Fruit fly (Drosophila melanogaster) whole organism, prepupa: Measurements from ENCODE around the gene Ripalpha.

Experiments
- Blimp-1 ChIP-seq: fragments of 200-800 bp; sonication (Bioruptor generic); optimal IDR thresholded peaks from 3 replicates; lab custom pipeline; 2017; ENCODE audit warnings: missing biosample characterization, missing genetic modification characterization, mild to moderate bottlenecking, moderate library complexity, missing genetic modification reagents
- CG10631 ChIP-seq: fragments of 200-800 bp; sonication (Bioruptor generic); optimal IDR thresholded peaks from 2 replicates; lab custom pipeline; 2016; ENCODE audit warnings: missing biosample characterization, missing genetic modification characterization
- CG11294 ChIP-seq: fragments of 200-800 bp; sonication (Bioruptor generic); IDR thresholded peaks from 2 replicates; pipeline ENCODE4 v1.3.6; 2022; ENCODE audit warnings: missing biosample characterization, missing genetic modification characterization
- CG11762 ChIP-seq: fragments of 200-800 bp; sonication (Bioruptor generic); optimal IDR thresholded peaks from 3 replicates; lab custom pipeline; 2016; ENCODE audit warnings: missing biosample characterization, missing genetic modification characterization; ENCODE audit not compliant: insufficient read depth
- CG11902 ChIP-seq: fragments of 200-800 bp; sonication (Bioruptor generic); optimal IDR thresholded peaks from 3 replicates; lab custom pipeline; 2016; ENCODE audit warnings: missing biosample characterization, missing genetic modification characterization
- CG15336 ChIP-seq: fragments of 200-800 bp; sonication (Bioruptor generic); IDR thresholded peaks from 2 replicates; pipeline ENCODE4 v1.3.6; 2022; ENCODE audit warnings: missing biosample characterization, missing genetic modification characterization
- CG1621 ChIP-seq: fragments of 200-800 bp; sonication (Bioruptor generic); optimal IDR thresholded peaks from 3 replicates; lab custom pipeline; 2018; ENCODE audit warnings: missing biosample characterization, mild to moderate bottlenecking, missing genetic modification characterization
- CG16779 ChIP-seq: fragments of 200-800 bp; sonication (Bioruptor generic); optimal IDR thresholded peaks from 3 replicates; lab custom pipeline; 2017; ENCODE audit warnings: missing biosample characterization, mild to moderate bottlenecking, missing genetic modification characterization
- CG3032 ChIP-seq: fragments of 200-800 bp; optimal IDR thresholded peaks from 2 replicates; lab custom pipeline; 2019; ENCODE audit warnings: missing biosample characterization, mild to moderate bottlenecking, missing genetic modification characterization, moderate library complexity
- CG31627 ChIP-seq: fragments of 200-800 bp; sonication (Bioruptor generic); optimal IDR thresholded peaks from 3 replicates; lab custom pipeline; 2016; ENCODE audit warnings: missing biosample characterization, missing genetic modification characterization
- CG32006 ChIP-seq: fragments of 200-800 bp; sonication (Bioruptor generic); optimal IDR thresholded peaks from 3 replicates; lab custom pipeline; 2017; ENCODE audit warnings: missing biosample characterization, mild to moderate bottlenecking, missing genetic modification characterization
- CG34406 ChIP-seq: fragments of 200-800 bp; sonication (Bioruptor generic); optimal IDR thresholded peaks from 3 replicates; lab custom pipeline; 2016; ENCODE audit warnings: missing biosample characterization, missing genetic modification characterization
- CG3919 ChIP-seq: fragments of 200-800 bp; sonication (Bioruptor generic); optimal IDR thresholded peaks from 3 replicates; lab custom pipeline; 2016; ENCODE audit warnings: missing biosample characterization, missing genetic modification characterization
- CG6276 ChIP-seq: fragments of 200-800 bp; sonication (Bioruptor generic); optimal IDR thresholded peaks from 2 replicates; lab custom pipeline; 2017; ENCODE audit warnings: missing biosample characterization, mild to moderate bottlenecking, missing genetic modification characterization
- CG6792 ChIP-seq: fragments of 200-800 bp; sonication (Bioruptor generic); optimal IDR thresholded peaks from 3 replicates; lab custom pipeline; 2016; ENCODE audit warnings: missing biosample characterization, missing genetic modification characterization
- CG6808 ChIP-seq: fragments of 200-800 bp; sonication (Bioruptor generic); optimal IDR thresholded peaks from 3 replicates; lab custom pipeline; 2017; ENCODE audit warnings: missing biosample characterization, missing genetic modification characterization, mild to moderate bottlenecking, moderate library complexity, missing genetic modification reagents
- CG6854 ChIP-seq: fragments of 200-800 bp; sonication (Bioruptor generic); optimal IDR thresholded peaks from 2 replicates; lab custom pipeline; 2017; ENCODE audit warnings: missing biosample characterization, mild to moderate bottlenecking, missing genetic modification characterization
- CG7368 ChIP-seq: fragments of 200-800 bp; sonication (Bioruptor generic); optimal IDR thresholded peaks from 3 replicates; lab custom pipeline; 2016; ENCODE audit warnings: missing biosample characterization, missing genetic modification characterization
- CG8319 ChIP-seq: fragments of 200-800 bp; sonication (Bioruptor generic); optimal IDR thresholded peaks from 3 replicates; lab custom pipeline; 2016; ENCODE audit warnings: missing biosample characterization, missing genetic modification characterization
- CG8632 ChIP-seq: fragments of 200-800 bp; sonication (Bioruptor generic); optimal IDR thresholded peaks from 3 replicates; lab custom pipeline; 2016; ENCODE audit warnings: missing biosample characterization, missing genetic modification characterization
- CG9139 ChIP-seq: fragments of 200-800 bp; sonication (Bioruptor generic); optimal IDR thresholded peaks from 3 replicates; lab custom pipeline; 2017; ENCODE audit warnings: missing biosample characterization, mild to moderate bottlenecking, missing genetic modification characterization
- Eip78C ChIP-seq: fragments of 200-800 bp; sonication (Bioruptor generic); peaks from one replicate; lab custom pipeline; 2016; ENCODE audit warnings: missing biosample characterization, missing genetic modification characterization
- Eip93F ChIP-seq: fragments of 200-800 bp; sonication (Bioruptor generic); optimal IDR thresholded peaks from 2 replicates; lab custom pipeline; 2016; ENCODE audit warnings: missing biosample characterization, mild to moderate bottlenecking, missing genetic modification characterization
- Ets21C ChIP-seq: fragments of 200-800 bp; sonication (Bioruptor generic); optimal IDR thresholded peaks from 3 replicates; lab custom pipeline; 2016; ENCODE audit warnings: missing biosample characterization, missing genetic modification characterization
- Ets96B ChIP-seq: fragments of 200-800 bp; optimal IDR thresholded peaks from 2 replicates; lab custom pipeline; 2019; ENCODE audit warnings: missing biosample characterization, mild to moderate bottlenecking, missing genetic modification characterization, moderate library complexity
- Gug ChIP-seq: fragments of 200-800 bp; sonication (Bioruptor generic); IDR thresholded peaks from 2 replicates; pipeline ENCODE4 v1.3.6; 2022; ENCODE audit warnings: missing biosample characterization, missing genetic modification characterization
- Hr38 ChIP-seq: sonication (Bioruptor generic); optimal IDR thresholded peaks from 2 replicates; lab custom pipeline; 2016; ENCODE audit warnings: missing biosample characterization, missing genetic modification characterization
- Hr39 ChIP-seq: fragments of 200-800 bp; sonication (Bioruptor generic); optimal IDR thresholded peaks from 2 replicates; lab custom pipeline; 2016; ENCODE audit warnings: missing biosample characterization, missing genetic modification characterization
- Hr4 ChIP-seq: fragments of 200-800 bp; sonication (Bioruptor generic); optimal IDR thresholded peaks from 3 replicates; lab custom pipeline; 2016; ENCODE audit warnings: missing biosample characterization, missing genetic modification characterization
- Lpt ChIP-seq: fragments of 200-800 bp; sonication (Bioruptor generic); optimal IDR thresholded peaks from 3 replicates; lab custom pipeline; 2016; ENCODE audit warnings: missing biosample characterization, missing genetic modification characterization
- Met ChIP-seq: fragments of 200-800 bp; sonication (Bioruptor generic); optimal IDR thresholded peaks from 3 replicates; lab custom pipeline; 2016; ENCODE audit warnings: missing biosample characterization, missing genetic modification characterization
- OdsH ChIP-seq: fragments of 200-800 bp; sonication (Bioruptor generic); optimal IDR thresholded peaks from 3 replicates; lab custom pipeline; 2016; ENCODE audit warnings: missing biosample characterization, missing genetic modification characterization
- Smox ChIP-seq: fragments of 200-800 bp; sonication (Bioruptor generic); optimal IDR thresholded peaks from 3 replicates; lab custom pipeline; 2016; ENCODE audit warnings: missing biosample characterization, missing genetic modification characterization
- Sox102F ChIP-seq: fragments of 200-800 bp; sonication (Bioruptor generic); optimal IDR thresholded peaks from 2 replicates; lab custom pipeline; 2016; ENCODE audit warnings: missing biosample characterization, mild to moderate bottlenecking, missing genetic modification characterization
- Sox14 ChIP-seq: fragments of 200-800 bp; sonication (Bioruptor generic); optimal IDR thresholded peaks from 3 replicates; lab custom pipeline; 2016; ENCODE audit warnings: missing biosample characterization, missing genetic modification characterization
- Sox15 ChIP-seq: fragments of 200-800 bp; sonication (Bioruptor generic); optimal IDR thresholded peaks from 3 replicates; lab custom pipeline; 2016; ENCODE audit warnings: missing biosample characterization, missing genetic modification characterization
- cyc ChIP-seq: fragments of 200-800 bp; sonication (Bioruptor generic); optimal IDR thresholded peaks from 3 replicates; lab custom pipeline; 2016; ENCODE audit warnings: missing biosample characterization, missing genetic modification characterization
- dac ChIP-seq: fragments of 200-800 bp; sonication (Bioruptor generic); optimal IDR thresholded peaks from 2 replicates; lab custom pipeline; 2017; ENCODE audit warnings: missing biosample characterization, mild to moderate bottlenecking, missing genetic modification characterization
- dsx ChIP-seq: fragments of 200-800 bp; optimal IDR thresholded peaks from 3 replicates; lab custom pipeline; 2019; ENCODE audit warnings: missing biosample characterization, mild to moderate bottlenecking, missing genetic modification characterization, moderate library complexity; ENCODE audit not compliant: poor library complexity, severe bottlenecking
- eg ChIP-seq: fragments of 200-800 bp; sonication (Bioruptor generic); IDR thresholded peaks from 3 replicates; pipeline ENCODE4 v1.3.6; 2022; ENCODE audit warnings: missing biosample characterization, missing genetic modification characterization
- fd59A ChIP-seq: fragments of 200-800 bp; sonication (Bioruptor generic); optimal IDR thresholded peaks from 2 replicates; lab custom pipeline; 2017; ENCODE audit warnings: missing biosample characterization, mild to moderate bottlenecking, missing genetic modification characterization, missing genetic modification reagents
- fd85E ChIP-seq: fragments of 200-800 bp; sonication (Bioruptor generic); optimal IDR thresholded peaks from 3 replicates; lab custom pipeline; 2016; ENCODE audit warnings: missing biosample characterization, missing genetic modification characterization
- fkh ChIP-seq: fragments of 200-800 bp; sonication (Bioruptor generic); optimal IDR thresholded peaks from 3 replicates; lab custom pipeline; 2017; ENCODE audit warnings: missing biosample characterization, mild to moderate bottlenecking, missing genetic modification characterization, moderate library complexity
- lz ChIP-seq: fragments of 200-800 bp; sonication (Bioruptor generic); optimal IDR thresholded peaks from 3 replicates; lab custom pipeline; 2016; ENCODE audit warnings: missing biosample characterization, missing genetic modification characterization
- net ChIP-seq: fragments of 200-800 bp; sonication (Bioruptor generic); optimal IDR thresholded peaks from 3 replicates; lab custom pipeline; 2016; ENCODE audit warnings: missing biosample characterization, missing genetic modification characterization
- pdm3 ChIP-seq: fragments of 200-800 bp; sonication (Bioruptor generic); optimal IDR thresholded peaks from 3 replicates; lab custom pipeline; 2016; ENCODE audit warnings: missing biosample characterization, missing genetic modification characterization
- salr ChIP-seq, 2 experiments: fragments of 200-800 bp; sonication (Bioruptor generic); optimal IDR thresholded peaks; 3 replicates each; lab custom pipeline; 2016 to 2018; ENCODE audit warnings: missing biosample characterization in 2 of 2, missing genetic modification characterization in 2 of 2, mild to moderate bottlenecking in 1 of 2
- spab ChIP-seq: fragments of 200-800 bp; sonication (Bioruptor generic); optimal IDR thresholded peaks from 2 replicates; lab custom pipeline; 2017; ENCODE audit warnings: missing biosample characterization, mild to moderate bottlenecking, missing genetic modification characterization, missing genetic modification reagents
- ss ChIP-seq, 2 experiments: fragments of 200-800 bp; sonication (Bioruptor generic); optimal IDR thresholded peaks; 2 replicates in 1 of 2; 3 replicates in 1 of 2; lab custom pipeline; 2017 to 2018; ENCODE audit warnings: mild to moderate bottlenecking in 2 of 2, missing biosample characterization in 2 of 2, missing genetic modification characterization in 2 of 2, moderate library complexity in 1 of 2
- svp ChIP-seq: fragments of 200-800 bp; sonication (Bioruptor generic); peaks from one replicate; lab custom pipeline; 2016; ENCODE audit warnings: missing biosample characterization, missing genetic modification characterization
- topi ChIP-seq: fragments of 200-800 bp; sonication (Bioruptor generic); optimal IDR thresholded peaks from 3 replicates; lab custom pipeline; 2016; ENCODE audit warnings: missing biosample characterization, missing genetic modification characterization
- vri ChIP-seq: fragments of 200-800 bp; sonication (Bioruptor generic); optimal IDR thresholded peaks from 3 replicates; lab custom pipeline; 2016; ENCODE audit warnings: missing biosample characterization, mild to moderate bottlenecking, missing genetic modification characterization

Gene Ripalpha

DNA sequence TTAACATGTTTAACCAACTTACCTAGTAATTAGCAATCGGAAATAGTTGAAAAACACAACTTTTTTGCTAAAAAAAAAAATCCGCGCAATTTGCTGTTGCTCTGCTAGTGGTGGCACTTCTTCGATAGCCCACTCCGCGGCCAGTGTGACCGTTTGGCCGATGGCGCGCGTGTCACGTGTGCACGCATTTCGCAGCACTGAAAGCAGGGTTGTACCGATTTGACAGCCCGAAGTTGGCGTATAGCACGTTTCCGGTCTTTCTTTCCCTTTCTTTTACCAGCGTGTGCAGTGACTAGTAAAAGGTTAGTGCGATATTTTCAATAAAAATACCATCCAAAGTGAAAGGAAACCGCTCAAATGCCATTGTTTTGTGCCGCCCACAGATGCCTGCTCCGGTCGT, at the start of gene Ripalpha, which contains the start of gene RpL7:
Gene Ripalpha (minus strand): TSS at position 128 of the 400 bp plus-strand sequence.
Gene RpL7 (plus strand): TSS at position 158 of the 400 bp plus-strand sequence.
- TF ChIP-seq dac (GFP tag; lab: Kevin White, UChicago) (peak; percentile 92), CG34406 (GFP tag; lab: Kevin White, UChicago) (peak; percentile 92), CG6854 (GFP tag; lab: Kevin White, UChicago) (peak; percentile 93), Eip93F (GFP tag; lab: Kevin White, UChicago) (no peak), spab (GFP tag; lab: Kevin White, UChicago) (no peak), Smox (peak; percentile 90), eg (peak; percentile 96; the same call in 2 of the 3 replicates), Eip78C (GFP tag; lab: Kevin White, UChicago) (peak; percentile 95), fd85E (peak; percentile 91), CG6792 (GFP tag; lab: Kevin White, UChicago) (peak; percentile 91), ss (GFP tag; optimal IDR thresholded peaks at IDR 0.05; lab: Kevin White, UChicago) (peak; percentile 81 to 94), CG6276 (no peak), topi (GFP tag; lab: Kevin White, UChicago) (peak; percentile 95), Sox15 (GFP tag; lab: Kevin White, UChicago) (peak; percentile 82), CG3032 (tag; lab: Kevin White, UChicago) (peak; percentile 75), CG11902 (GFP tag; lab: Kevin White, UChicago) (peak; percentile 76), fkh (GFP tag; lab: Kevin White, UChicago) (peak; percentile 90), CG15336 (GFP tag; lab: Robert Waterston, UW) (peak; percentile 68; the same call in 1 of the 2 replicates), OdsH (GFP tag; lab: Kevin White, UChicago) (peak; percentile 96), CG11762 (GFP tag; lab: Kevin White, UChicago) (peak; percentile 86), fd59A (GFP tag; lab: Kevin White, UChicago) (peak; percentile 75), salr (GFP tag; optimal IDR thresholded peaks at IDR 0.05; lab: Kevin White, UChicago) (peak; percentile 59 to 95), Hr39 (GFP tag; lab: Kevin White, UChicago) (peak; percentile 93), pdm3 (peak; percentile 92), CG8632 (GFP tag; lab: Kevin White, UChicago) (peak; percentile 83), lz (peak; percentile 97), Sox102F (GFP tag; lab: Kevin White, UChicago) (peak; percentile 94), Sox14 (GFP tag; lab: Kevin White, UChicago) (peak; percentile 96), dsx (no peak), Gug (GFP tag; lab: Robert Waterston, UW) (peak; percentile 69), CG9139 (GFP tag; lab: Kevin White, UChicago) (peak; percentile 91), CG6808 (peak; percentile 80), CG11294 (no peak; the same call in 1 of the 2 replicates), CG32006 (GFP tag; lab: Kevin White, UChicago) (no peak), Lpt (GFP tag; lab: Kevin White, UChicago) (peak; percentile 78), CG7368 (GFP tag; lab: Kevin White, UChicago) (peak; percentile 93), CG16779 (tag; lab: Kevin White, UChicago) (no peak), vri (GFP tag; lab: Kevin White, UChicago) (peak; percentile 98), cyc (GFP tag; lab: Kevin White, UChicago) (peak; percentile 96), svp (peak; percentile 92), Hr38 (GFP tag; lab: Kevin White, UChicago) (no peak), Ets21C (GFP tag; lab: Kevin White, UChicago) (peak; percentile 84), CG31627 (peak; percentile 96), CG8319 (GFP tag; lab: Kevin White, UChicago) (peak; percentile 87), Ets96B (tag; lab: Kevin White, UChicago) (peak; percentile 57), Blimp-1 (GFP tag; lab: Kevin White, UChicago) (peak; percentile 90), CG10631 (GFP tag; lab: Kevin White, UChicago) (peak; percentile 86), CG3919 (GFP tag; lab: Kevin White, UChicago) (peak; percentile 98), Hr4 (GFP tag; lab: Kevin White, UChicago) (peak; percentile 76), net (peak; percentile 93), Met (GFP tag; lab: Kevin White, UChicago) (peak; percentile 93), CG1621 (tag; lab: Kevin White, UChicago) (peak; percentile 97)
